Worm (Caenorhabditis elegans) whole organism, L1 larva: ENCODE results near the gene F19B10.5.
A peak's percentile ranks its signal among the peaks of the same experiment; 100 is the strongest.

Experiments
- F16B12.6 ChIP-seq: fragments of 150-350 bp; optimal IDR thresholded peaks from 2 replicates; lab custom pipeline; 2014; ENCODE audit warnings: missing biosample characterization, missing genetic modification characterization
- alr-1 ChIP-seq: fragments of 200-800 bp; sonication (Bioruptor generic); optimal IDR thresholded peaks from 2 replicates; lab custom pipeline; 2018; ENCODE audit warnings: borderline replicate concordance, mild to moderate bottlenecking, missing genetic modification characterization, missing compliant biosample characterization
- aly-2 ChIP-seq: fragments of 150-350 bp; optimal IDR thresholded peaks from 2 replicates; lab custom pipeline; 2014; ENCODE audit warnings: missing biosample characterization, missing genetic modification characterization
- ama-1 ChIP-seq: fragments of 150-350 bp; optimal IDR thresholded peaks from 2 replicates; lab custom pipeline; 2014
- dpl-1 ChIP-seq, 3 experiments: fragments of 150-350 bp in 2 of 3; sonication (generic microtip) in 1 of 3; optimal IDR thresholded peaks; 2 replicates each; lab custom pipeline; 2014 to 2017; ENCODE audit warnings: missing biosample characterization in 3 of 3, missing genetic modification characterization in 3 of 3, missing genetic modification reagents in 3 of 3
- efl-1 ChIP-seq, 4 experiments: fragments of 150-350 bp; optimal IDR thresholded peaks in 3 of 4; peaks in 1 of 4; 1 replicate in 1 of 4; 2 replicates in 3 of 4; lab custom pipeline; 2014; ENCODE audit warnings: missing biosample characterization in 2 of 4, missing genetic modification characterization in 2 of 4, missing genetic modification reagents in 2 of 4
- efl-3 ChIP-seq: fragments of 200-800 bp; sonication (Bioruptor generic); optimal IDR thresholded peaks from 2 replicates; lab custom pipeline; 2018; ENCODE audit warnings: mild to moderate bottlenecking, missing genetic modification characterization, missing compliant biosample characterization
- egl-27 ChIP-seq, 2 experiments: fragments of 150-350 bp in 1 of 2; sonication (generic microtip); optimal IDR thresholded peaks; 3 replicates each; lab custom pipeline; 2017 to 2018; ENCODE audit warnings: missing biosample characterization in 2 of 2, missing genetic modification characterization in 2 of 2, missing genetic modification reagents in 2 of 2
- elt-2 ChIP-seq: sonication (generic microtip); optimal IDR thresholded peaks from 2 replicates; lab custom pipeline; 2016; ENCODE audit warnings: missing genetic modification characterization, mild to moderate bottlenecking, inconsistent platforms, missing compliant biosample characterization, missing genetic modification reagents
- elt-3 ChIP-seq, 6 experiments: fragments of 150-350 bp in 1 of 6; sonication (generic microtip); optimal IDR thresholded peaks; 2 replicates each; lab custom pipeline; 2017 to 2018; ENCODE audit warnings: missing biosample characterization in 6 of 6, missing genetic modification characterization in 6 of 6, inconsistent platforms in 1 of 6
- ets-5 ChIP-seq: fragments of 200-800 bp; sonication (Bioruptor generic); IDR thresholded peaks from 2 replicates; pipeline ENCODE4 v1.3.6; 2022; ENCODE audit warnings: missing genetic modification characterization, missing compliant biosample characterization
- fkh-10 ChIP-seq: sonication (generic microtip); optimal IDR thresholded peaks from 2 replicates; lab custom pipeline; 2017; ENCODE audit warnings: missing biosample characterization, missing genetic modification reagents, missing genetic modification characterization
- fkh-4 ChIP-seq: sonication (generic microtip); optimal IDR thresholded peaks from 2 replicates; lab custom pipeline; 2016; ENCODE audit warnings: missing compliant biosample characterization, missing genetic modification characterization, borderline replicate concordance
- fkh-8 ChIP-seq: sonication (generic microtip); optimal IDR thresholded peaks from 2 replicates; lab custom pipeline; 2016; ENCODE audit warnings: mild to moderate bottlenecking, missing genetic modification characterization, missing compliant biosample characterization
- fos-1 ChIP-seq: fragments of 150-350 bp; optimal IDR thresholded peaks from 2 replicates; lab custom pipeline; 2014; ENCODE audit warnings: missing biosample characterization, missing genetic modification characterization
- grh-1 ChIP-seq: fragments of 200-800 bp; sonication (Bioruptor generic); IDR thresholded peaks from 2 replicates; pipeline ENCODE4 v1.3.6; 2022; ENCODE audit warnings: missing genetic modification reagents, missing genetic modification characterization, missing compliant biosample characterization
- jun-1 ChIP-seq: fragments of 150-350 bp; optimal IDR thresholded peaks from 2 replicates; lab custom pipeline; 2014; ENCODE audit warnings: missing biosample characterization, missing genetic modification reagents, missing genetic modification characterization
- lin-14 ChIP-seq: fragments of 200-800 bp; sonication (Bioruptor generic); optimal IDR thresholded peaks from 2 replicates; lab custom pipeline; 2018; ENCODE audit warnings: mild to moderate bottlenecking, missing genetic modification characterization, moderate library complexity, missing compliant biosample characterization
- lin-35 ChIP-seq, 2 experiments: fragments of 150-350 bp; optimal IDR thresholded peaks; 2 replicates each; lab custom pipeline; 2014; ENCODE audit warnings: missing biosample characterization in 2 of 2, missing genetic modification characterization in 2 of 2, missing genetic modification reagents in 2 of 2
- lsy-2 ChIP-seq, 2 experiments: fragments of 150-350 bp; optimal IDR thresholded peaks; 2 replicates each; lab custom pipeline; 2014; ENCODE audit warnings: missing biosample characterization in 2 of 2, missing genetic modification characterization in 2 of 2
- nhr-11 ChIP-seq: fragments of 150-350 bp; optimal IDR thresholded peaks from 2 replicates; lab custom pipeline; 2014; ENCODE audit warnings: missing biosample characterization, missing genetic modification characterization
- nhr-12 ChIP-seq: sonication (generic microtip); optimal IDR thresholded peaks from 2 replicates; lab custom pipeline; 2017; ENCODE audit warnings: missing biosample characterization, missing genetic modification characterization
- nhr-237 ChIP-seq: fragments of 150-350 bp; optimal IDR thresholded peaks from 2 replicates; lab custom pipeline; 2014; ENCODE audit warnings: missing biosample characterization, missing genetic modification characterization
- nhr-28 ChIP-seq: fragments of 150-350 bp; optimal IDR thresholded peaks from 2 replicates; lab custom pipeline; 2014; ENCODE audit warnings: missing biosample characterization, missing genetic modification characterization
- nhr-77 ChIP-seq: fragments of 150-350 bp; optimal IDR thresholded peaks from 2 replicates; lab custom pipeline; 2014; ENCODE audit warnings: missing biosample characterization, missing genetic modification characterization
- nhr-85 ChIP-seq: sonication (generic microtip); peaks from one replicate; lab custom pipeline; 2016; ENCODE audit warnings: missing genetic modification characterization, inconsistent platforms, missing compliant biosample characterization
- pag-3 ChIP-seq: sonication (generic microtip); optimal IDR thresholded peaks from 2 replicates; lab custom pipeline; 2017; ENCODE audit warnings: missing genetic modification characterization, mild to moderate bottlenecking, missing compliant biosample characterization, antibody characterized with exemption, borderline replicate concordance; ENCODE audit not compliant: insufficient read depth
- pqm-1 ChIP-seq: sonication (generic microtip); optimal IDR thresholded peaks from 3 replicates; lab custom pipeline; 2017; ENCODE audit warnings: missing biosample characterization, missing genetic modification characterization
- rnt-1 ChIP-seq: sonication (generic microtip); optimal IDR thresholded peaks from 2 replicates; lab custom pipeline; 2016; ENCODE audit warnings: mild to moderate bottlenecking, missing genetic modification characterization, moderate library complexity, missing compliant biosample characterization
- snpc-4 ChIP-seq: fragments of 150-350 bp; optimal IDR thresholded peaks from 2 replicates; lab custom pipeline; 2014; ENCODE audit warnings: missing biosample characterization, missing genetic modification characterization
- snu-23 ChIP-seq: sonication (generic microtip); optimal IDR thresholded peaks from 2 replicates; lab custom pipeline; 2016; ENCODE audit warnings: missing genetic modification characterization, missing compliant biosample characterization
- sptf-1 ChIP-seq: fragments of 150-350 bp; optimal IDR thresholded peaks from 2 replicates; lab custom pipeline; 2014; ENCODE audit warnings: missing biosample characterization, missing genetic modification characterization
- sup-37 ChIP-seq: fragments of 200-800 bp; sonication (Bioruptor generic); optimal IDR thresholded peaks from 2 replicates; lab custom pipeline; 2018; ENCODE audit warnings: mild to moderate bottlenecking, missing genetic modification characterization, missing compliant biosample characterization
- swsn-7 ChIP-seq: sonication (generic microtip); optimal IDR thresholded peaks from 2 replicates; lab custom pipeline; 2016; ENCODE audit warnings: missing genetic modification characterization, missing compliant biosample characterization
- tlp-1 ChIP-seq: fragments of 150-350 bp; optimal IDR thresholded peaks from 2 replicates; lab custom pipeline; 2014; ENCODE audit warnings: missing biosample characterization, missing genetic modification characterization
- unc-130 ChIP-seq: fragments of 150-350 bp; optimal IDR thresholded peaks from 2 replicates; lab custom pipeline; 2017; ENCODE audit warnings: missing biosample characterization, missing genetic modification characterization, inconsistent platforms
- unc-62 ChIP-seq: fragments of 150-350 bp; optimal IDR thresholded peaks from 2 replicates; lab custom pipeline; 2014; ENCODE audit warnings: missing biosample characterization, missing genetic modification reagents, missing genetic modification characterization
- xbp-1 ChIP-seq: sonication (generic microtip); optimal IDR thresholded peaks from 2 replicates; lab custom pipeline; 2016; ENCODE audit warnings: missing genetic modification characterization, missing compliant biosample characterization
- ztf-11 ChIP-seq, 2 experiments: sonication (generic microtip); optimal IDR thresholded peaks; 2 replicates each; lab custom pipeline; 2016 to 2017; ENCODE audit warnings: missing genetic modification characterization in 2 of 2, missing biosample characterization in 1 of 2, missing compliant biosample characterization in 1 of 2
- ztf-4 ChIP-seq: fragments of 150-350 bp; optimal IDR thresholded peaks from 2 replicates; lab custom pipeline; 2014; ENCODE audit warnings: missing biosample characterization, missing genetic modification characterization

Gene F19B10.5

ce11 chrII:3661932-3662331 is 6.5 kb downstream of the F19B10.5 start, which contains the start of gene F19B10.13:
Gene F19B10.13, plus strand, starts transcription at chrII:3662274.
- TF ChIP-seq efl-1 (optimal IDR thresholded peaks at IDR 0.05; lab: Kevin White, UChicago) (peak; percentile 20 to 29), efl-1 (GFP tag; optimal IDR thresholded peaks at IDR 0.05 in 1 of 2; lab: Kevin White, UChicago) (no peak), F16B12.6 (no peak), rnt-1 (tag; lab: Kevin White, UChicago) (peak; percentile 27), elt-3 (tag; optimal IDR thresholded peaks at IDR 0.05; lab: Kevin White, UChicago) (peak in 1 of 6 experiments; percentile 9), lin-35 (GFP tag; optimal IDR thresholded peaks at IDR 0.05; lab: Kevin White, UChicago) (peak in 1 of 2 experiments; percentile 45), elt-2 (tag; lab: Kevin White, UChicago) (peak; percentile 41), lin-14 (GFP tag; lab: Kevin White, UChicago) (peak; percentile 49), efl-3 (GFP tag; lab: Kevin White, UChicago) (no peak), nhr-237 (tag; lab: Kevin White, UChicago) (no peak)
- TF ChIP-seq, all 84 proteins: peak for 6

- TF ChIP-seq pag-3 (tag; lab: Kevin White, UChicago) (no peak), fkh-8 (tag; lab: Kevin White, UChicago) (no peak), unc-130 (tag; lab: Kevin White, UChicago) (no peak), alr-1 (tag; lab: Kevin White, UChicago) (no peak), sptf-1 (tag; lab: Kevin White, UChicago) (no peak)
- TF ChIP-seq, all 84 proteins: peak for 0
These were observed 8.3 kb downstream of the F19B10.5 start, which contains the start of gene F19B10.6 for ce11 chrII:3663796-3664195. Gene F19B10.6, minus strand, starts transcription at chrII:3663896.

- no peak for TF ChIP-seq nhr-85 (tag; lab: Kevin White, UChicago)
- TF ChIP-seq efl-1 (optimal IDR thresholded peaks at IDR 0.05; lab: Kevin White, UChicago): no peak
- peak in 1 of 2 experiments; percentile 29 for TF ChIP-seq efl-1 (GFP tag; optimal IDR thresholded peaks at IDR 0.05 in 1 of 2; lab: Kevin White, UChicago)
These were observed 9.0 kb downstream of the F19B10.5 start, which contains the start of gene F19B10.3 for ce11 chrII:3664470-3664869. Gene F19B10.3, plus strand, starts transcription at chrII:3664770.

- TF ChIP-seq unc-62 (GFP tag; lab: Kevin White, UChicago) (no peak), xbp-1 (tag; lab: Kevin White, UChicago) (no peak), sup-37 (GFP tag; lab: Kevin White, UChicago) (no peak), fkh-4 (tag; lab: Kevin White, UChicago) (no peak), elt-3 (tag; optimal IDR thresholded peaks at IDR 0.05; lab: Kevin White, UChicago) (no peak), pag-3 (tag; lab: Kevin White, UChicago) (no peak), egl-27 (tag; optimal IDR thresholded peaks at IDR 0.05; lab: Kevin White, UChicago) (no peak), dpl-1 (GFP tag; optimal IDR thresholded peaks at IDR 0.05; lab: Kevin White, UChicago) (no peak), ztf-4 (tag; lab: Kevin White, UChicago) (no peak), pqm-1 (tag; lab: Kevin White, UChicago) (no peak), ets-5 (GFP tag; lab: Robert Waterston, UW) (no peak), fkh-10 (GFP tag; lab: Kevin White, UChicago) (no peak), fos-1 (tag; lab: Kevin White, UChicago) (no peak), jun-1 (tag; lab: Kevin White, UChicago) (no peak), snpc-4 (no peak), ama-1 (lab: Kevin White, UChicago) (no peak), aly-2 (tag; lab: Kevin White, UChicago) (no peak), ztf-11 (tag; optimal IDR thresholded peaks at IDR 0.05; lab: Kevin White, UChicago) (no peak)
These were observed 9.7 kb downstream of the F19B10.5 start for ce11 chrII:3665181-3665580.

ce11 chrII:3669315-3669714 is 13.8 kb downstream of the F19B10.5 start, which contains the start of gene srx-97:
Gene srx-97, minus strand, starts transcription at chrII:3669415.
- TF ChIP-seq nhr-12: no peak
- no peak for TF ChIP-seq grh-1 (GFP tag; lab: Robert Waterston, UW)
- no peak for TF ChIP-seq nhr-77 (tag; lab: Kevin White, UChicago)
- no peak for TF ChIP-seq lsy-2 (tag; optimal IDR thresholded peaks at IDR 0.05; lab: Kevin White, UChicago)
- no peak for TF ChIP-seq ztf-11 (tag; optimal IDR thresholded peaks at IDR 0.05; lab: Kevin White, UChicago)
- no peak for TF ChIP-seq tlp-1 (tag; lab: Kevin White, UChicago)
- no peak for TF ChIP-seq swsn-7 (tag; lab: Kevin White, UChicago)
- TF ChIP-seq fos-1 (tag; lab: Kevin White, UChicago): no peak
- no peak for TF ChIP-seq snu-23
- TF ChIP-seq nhr-28 (tag; lab: Kevin White, UChicago): no peak
- TF ChIP-seq nhr-11: no peak
